Fruit fly (Drosophila melanogaster) whole organism, embryonic: ENCODE results near the gene CG16749.

Source experiments
- ATbp ChIP-seq: fragments of 200-800 bp; sonication (Bioruptor generic); optimal IDR thresholded peaks from 2 replicates; lab custom pipeline; 2017; ENCODE audit warnings: missing biosample characterization, mild to moderate bottlenecking, missing genetic modification characterization, missing genetic modification reagents
- C15 ChIP-seq: fragments of 200-800 bp; sonication (Bioruptor generic); IDR thresholded peaks from 3 replicates; pipeline ENCODE4 v1.3.6; 2022; ENCODE audit warnings: missing biosample characterization, missing genetic modification characterization
- CG10979 ChIP-seq: fragments of 200-800 bp; sonication (Bioruptor generic); optimal IDR thresholded peaks from 2 replicates; lab custom pipeline; 2018; ENCODE audit warnings: missing biosample characterization, mild to moderate bottlenecking, missing genetic modification characterization, moderate library complexity
- CG13123 ChIP-seq: fragments of 200-800 bp; sonication (Bioruptor generic); optimal IDR thresholded peaks from 2 replicates; lab custom pipeline; 2016; ENCODE audit warnings: missing biosample characterization, missing genetic modification characterization
- CG14014 ChIP-seq: fragments of 200-800 bp; sonication (Bioruptor generic); IDR thresholded peaks from 2 replicates; pipeline ENCODE4 v1.3.6; 2022; ENCODE audit warnings: missing biosample characterization, missing genetic modification characterization
- CG14441 ChIP-seq: fragments of 200-800 bp; sonication (Bioruptor generic); IDR thresholded peaks from 2 replicates; pipeline ENCODE4 v1.3.6; 2022; ENCODE audit warnings: missing biosample characterization, missing genetic modification characterization
- CG1603 ChIP-seq: fragments of 200-800 bp; sonication (Bioruptor generic); optimal IDR thresholded peaks from 2 replicates; lab custom pipeline; 2019; ENCODE audit warnings: missing biosample characterization, mild to moderate bottlenecking, missing genetic modification characterization, moderate library complexity
- CG16863 ChIP-seq: fragments of 200-800 bp; sonication (Bioruptor generic); optimal IDR thresholded peaks from 3 replicates; lab custom pipeline; 2016; ENCODE audit warnings: missing biosample characterization, missing genetic modification characterization
- CG32767 ChIP-seq: fragments of 200-800 bp; sonication (Bioruptor generic); IDR thresholded peaks from 2 replicates; pipeline ENCODE4 v1.3.6; 2022; ENCODE audit warnings: missing biosample characterization, missing genetic modification characterization
- CG33213 ChIP-seq: fragments of 200-800 bp; sonication (Bioruptor generic); optimal IDR thresholded peaks from 3 replicates; lab custom pipeline; 2016; ENCODE audit warnings: missing biosample characterization, missing genetic modification characterization
- CG42726 ChIP-seq: fragments of 200-800 bp; sonication (Bioruptor generic); IDR thresholded peaks from 2 replicates; pipeline ENCODE4 v1.3.6; 2022; ENCODE audit warnings: missing biosample characterization, missing genetic modification characterization; ENCODE audit not compliant: partially characterized antibody
- CG4617 ChIP-seq: fragments of 200-800 bp; sonication (Bioruptor generic); optimal IDR thresholded peaks from 3 replicates; lab custom pipeline; 2016; ENCODE audit warnings: missing biosample characterization, missing genetic modification characterization, borderline replicate concordance
- CG6272 ChIP-seq: fragments of 200-800 bp; sonication (Bioruptor generic); IDR thresholded peaks from 2 replicates; pipeline ENCODE4 v1.3.6; 2022; ENCODE audit warnings: missing biosample characterization, missing genetic modification characterization
- CG9215 ChIP-seq: fragments of 200-800 bp; sonication (Bioruptor generic); IDR thresholded peaks from 2 replicates; pipeline ENCODE4 v1.3.6; 2022; ENCODE audit warnings: missing biosample characterization, missing genetic modification characterization
- CG9932 ChIP-seq: fragments of 200-800 bp; sonication (Bioruptor generic); IDR thresholded peaks from 2 replicates; pipeline ENCODE4 v1.3.6; 2022; ENCODE audit warnings: missing biosample characterization, missing genetic modification characterization
- CTCF ChIP-seq: fragments of 200-800 bp; sonication (Bioruptor generic); optimal IDR thresholded peaks from 2 replicates; lab custom pipeline; 2017; ENCODE audit warnings: missing biosample characterization, mild to moderate bottlenecking, missing genetic modification characterization, moderate library complexity
- CrebB ChIP-seq: fragments of 200-800 bp; sonication (Bioruptor generic); optimal IDR thresholded peaks from 3 replicates; lab custom pipeline; 2018; ENCODE audit warnings: missing biosample characterization, mild to moderate bottlenecking, missing genetic modification characterization
- Dip2 ChIP-seq: fragments of 200-800 bp; sonication (Bioruptor generic); IDR thresholded peaks from 2 replicates; pipeline ENCODE4 v1.3.6; 2022; ENCODE audit warnings: missing biosample characterization, missing genetic modification characterization
- Dip3 ChIP-seq: fragments of 200-800 bp; sonication (Bioruptor generic); optimal IDR thresholded peaks from 3 replicates; lab custom pipeline; 2016; ENCODE audit warnings: missing biosample characterization, missing genetic modification characterization
- Ets97D ChIP-seq: fragments of 200-800 bp; sonication (Bioruptor generic); optimal IDR thresholded peaks from 3 replicates; lab custom pipeline; 2016; ENCODE audit warnings: missing biosample characterization, missing genetic modification characterization
- Fer1 ChIP-seq: fragments of 200-800 bp; sonication (Bioruptor generic); optimal IDR thresholded peaks from 2 replicates; lab custom pipeline; 2017; ENCODE audit warnings: missing biosample characterization, mild to moderate bottlenecking, missing genetic modification characterization
- GATAe ChIP-seq: fragments of 200-800 bp; sonication (Bioruptor generic); conservative IDR thresholded peaks from 2 replicates; pipeline ENCODE4 v1.3.6; 2022; ENCODE audit warnings: missing biosample characterization, missing genetic modification characterization
- Hand ChIP-seq: fragments of 200-800 bp; sonication (Bioruptor generic); optimal IDR thresholded peaks from 2 replicates; lab custom pipeline; 2017; ENCODE audit warnings: mild to moderate bottlenecking, missing biosample characterization, missing genetic modification reagents, missing genetic modification characterization
- Hr3 ChIP-seq: fragments of 200-800 bp; sonication (Bioruptor generic); optimal IDR thresholded peaks from 3 replicates; lab custom pipeline; 2016; ENCODE audit warnings: missing biosample characterization, missing genetic modification characterization
- Max ChIP-seq: fragments of 200-800 bp; sonication (Bioruptor generic); optimal IDR thresholded peaks from 2 replicates; lab custom pipeline; 2016; ENCODE audit warnings: missing biosample characterization, mild to moderate bottlenecking, missing genetic modification characterization
- Meics ChIP-seq: fragments of 200-800 bp; sonication (Bioruptor generic); optimal IDR thresholded peaks from 2 replicates; lab custom pipeline; 2017; ENCODE audit warnings: missing biosample characterization, mild to moderate bottlenecking, missing genetic modification characterization
- Mes4 ChIP-seq: fragments of 200-800 bp; sonication (Bioruptor generic); optimal IDR thresholded peaks from 2 replicates; lab custom pipeline; 2016; ENCODE audit warnings: missing biosample characterization, missing genetic modification characterization
- NC2α ChIP-seq: fragments of 200-800 bp; sonication (Bioruptor generic); optimal IDR thresholded peaks from 2 replicates; lab custom pipeline; 2016; ENCODE audit warnings: missing biosample characterization, missing genetic modification characterization
- Neu2 ChIP-seq: fragments of 200-800 bp; sonication (Bioruptor generic); optimal IDR thresholded peaks from 3 replicates; lab custom pipeline; 2016; ENCODE audit warnings: missing biosample characterization, missing genetic modification characterization, borderline replicate concordance
- Stat92E ChIP-seq, 3 experiments: fragments of >200 bp in 2 of 3; fragments of 200-800 bp in 1 of 3; sonication (Bioruptor generic) in 1 of 3; optimal IDR thresholded peaks; 2 replicates each; lab custom pipeline; 2017 to 2019; ENCODE audit warnings: missing biosample characterization in 3 of 3, missing genetic modification characterization in 3 of 3, mild to moderate bottlenecking in 1 of 3, moderate library complexity in 1 of 3
- ci ChIP-seq: fragments of 200-800 bp; sonication (Bioruptor generic); IDR thresholded peaks from 3 replicates; pipeline ENCODE4 v1.3.6; 2022; ENCODE audit warnings: missing biosample characterization, missing genetic modification characterization
- dan ChIP-seq: fragments of 200-800 bp; sonication (Bioruptor generic); IDR thresholded peaks from 2 replicates; pipeline ENCODE4 v1.3.6; 2022; ENCODE audit warnings: missing biosample characterization, missing genetic modification characterization
- dysf ChIP-seq: fragments of 200-800 bp; sonication (Bioruptor generic); IDR thresholded peaks from 3 replicates; pipeline ENCODE4 v1.3.6; 2022; ENCODE audit warnings: missing biosample characterization, missing genetic modification characterization
- jing ChIP-seq: fragments of 200-800 bp; sonication (Bioruptor generic); optimal IDR thresholded peaks from 2 replicates; lab custom pipeline; 2018; ENCODE audit warnings: missing biosample characterization, mild to moderate bottlenecking, missing genetic modification characterization
- kni ChIP-seq: fragments of 200-800 bp; sonication (Bioruptor generic); optimal IDR thresholded peaks from 3 replicates; lab custom pipeline; 2017; ENCODE audit warnings: mild to moderate bottlenecking, missing biosample characterization, missing genetic modification reagents, missing genetic modification characterization
- lola ChIP-seq, 3 experiments: fragments of >200 bp in 2 of 3; fragments of 200-800 bp in 1 of 3; sonication (Bioruptor generic) in 1 of 3; optimal IDR thresholded peaks; 2 replicates each; lab custom pipeline; 2017 to 2019; ENCODE audit warnings: missing biosample characterization in 3 of 3, missing genetic modification characterization in 3 of 3, mild to moderate bottlenecking in 1 of 3, moderate library complexity in 1 of 3
- mirr ChIP-seq: fragments of 200-800 bp; sonication (Bioruptor generic); optimal IDR thresholded peaks from 3 replicates; lab custom pipeline; 2018; ENCODE audit warnings: missing biosample characterization, mild to moderate bottlenecking, missing genetic modification characterization
- nau ChIP-seq: fragments of 200-800 bp; sonication (Bioruptor generic); optimal IDR thresholded peaks from 3 replicates; lab custom pipeline; 2017; ENCODE audit warnings: missing biosample characterization, mild to moderate bottlenecking, missing genetic modification characterization, missing genetic modification reagents
- nerfin-2 ChIP-seq: fragments of 200-800 bp; sonication (Bioruptor generic); IDR thresholded peaks from 2 replicates; pipeline ENCODE4 v1.3.6; 2022; ENCODE audit warnings: missing biosample characterization, missing genetic modification characterization; ENCODE audit not compliant: partially characterized antibody
- odd ChIP-seq: fragments of 200-800 bp; sonication (Bioruptor generic); optimal IDR thresholded peaks from 2 replicates; lab custom pipeline; 2017; ENCODE audit warnings: missing biosample characterization, mild to moderate bottlenecking, missing genetic modification characterization
- pb ChIP-seq: fragments of 200-800 bp; sonication (Bioruptor generic); optimal IDR thresholded peaks from 3 replicates; lab custom pipeline; 2016; ENCODE audit warnings: missing biosample characterization, missing genetic modification characterization
- peb ChIP-seq: fragments of 200-800 bp; sonication (Bioruptor generic); IDR thresholded peaks from 2 replicates; pipeline ENCODE4 v1.3.6; 2022; ENCODE audit warnings: missing biosample characterization, missing genetic modification characterization
- pzg ChIP-seq: fragments of 200-800 bp; sonication (Bioruptor generic); optimal IDR thresholded peaks from 3 replicates; lab custom pipeline; 2018; ENCODE audit warnings: missing biosample characterization, mild to moderate bottlenecking, missing genetic modification characterization, moderate library complexity
- row ChIP-seq: fragments of 200-800 bp; sonication (Bioruptor generic); IDR thresholded peaks from 3 replicates; pipeline ENCODE4 v1.3.6; 2022; ENCODE audit warnings: missing biosample characterization, missing genetic modification characterization
- salm ChIP-seq: fragments of 200-800 bp; sonication (Bioruptor generic); optimal IDR thresholded peaks from 2 replicates; lab custom pipeline; 2018; ENCODE audit warnings: missing biosample characterization, mild to moderate bottlenecking, missing genetic modification characterization
- tio ChIP-seq: fragments of 200-800 bp; sonication (Bioruptor generic); optimal IDR thresholded peaks from 2 replicates; lab custom pipeline; 2017; ENCODE audit warnings: missing biosample characterization, missing genetic modification characterization, inconsistent platforms
- twi ChIP-seq: fragments of 200-800 bp; optimal IDR thresholded peaks from 2 replicates; lab custom pipeline; 2019; ENCODE audit warnings: missing biosample characterization, mild to moderate bottlenecking, missing genetic modification characterization, moderate library complexity
- vvl ChIP-seq: fragments of 200-800 bp; sonication (Bioruptor generic); IDR thresholded peaks from 2 replicates; pipeline ENCODE4 v1.3.6; 2022; ENCODE audit warnings: missing biosample characterization, missing genetic modification characterization
- zfh1 ChIP-seq: fragments of 200-800 bp; sonication (Bioruptor generic); IDR thresholded peaks from 3 replicates; pipeline ENCODE4 v1.3.6; 2022; ENCODE audit warnings: missing biosample characterization, missing genetic modification characterization

The CG16749 gene

dm6 chr3R:9340425-9341188 is 8.9 kb upstream of the CG16749 start (continued):
- TF ChIP-seq GATAe (no peak; the same call in 1 of the 2 replicates), CG6272 (GFP tag; lab: Robert Waterston, UW) (peak; percentile 60), pzg (GFP tag; lab: Kevin White, UChicago) (peak; percentile 13), dysf (GFP tag; lab: Robert Waterston, UW) (peak; percentile 92), Max (peak; percentile 83), tio (peak; percentile 90), CG33213 (peak; percentile 31), salm (tag; lab: Kevin White, UChicago) (peak; percentile 75), Stat92E (GFP tag; optimal IDR thresholded peaks at IDR 0.05; lab: Kevin White, UChicago) (no peak), NC2α (GFP tag; lab: Kevin White, UChicago) (no peak), CG9932 (GFP tag; lab: Robert Waterston, UW) (peak; percentile 85), Hand (GFP tag; lab: Kevin White, UChicago) (peak; percentile 81), mirr (GFP tag; lab: Kevin White, UChicago) (peak; percentile 73), Fer1 (GFP tag; lab: Kevin White, UChicago) (peak; percentile 88), Hr3 (GFP tag; lab: Kevin White, UChicago) (peak; percentile 85), Ets97D (GFP tag; lab: Kevin White, UChicago) (peak; percentile 14), CG42726 (GFP tag; lab: Robert Waterston, UW) (no peak), CG14014 (GFP tag; lab: Robert Waterston, UW) (peak; percentile 84), ATbp (GFP tag; lab: Kevin White, UChicago) (peak; percentile 84), CTCF (GFP tag; lab: Kevin White, UChicago) (peak; percentile 41), Dip2 (GFP tag; lab: Robert Waterston, UW) (no peak), jing (GFP tag; lab: Kevin White, UChicago) (peak; percentile 59), CG1603 (tag; lab: Kevin White, UChicago) (peak; percentile 71), ci (GFP tag; lab: Robert Waterston, UW) (peak; percentile 79; the same call in 2 of the 3 replicates), Neu2 (GFP tag; lab: Kevin White, UChicago) (no peak), CrebB (tag; lab: Kevin White, UChicago) (peak; percentile 82), zfh1 (GFP tag; lab: Robert Waterston, UW) (peak; percentile 77; the same call in 2 of the 3 replicates), CG10979 (tag; lab: Kevin White, UChicago) (peak; percentile 91), kni (GFP tag; lab: Kevin White, UChicago) (no peak), C15 (GFP tag; lab: Robert Waterston, UW) (peak; percentile 32; the same call in 1 of the 3 replicates), CG4617 (GFP tag; lab: Kevin White, UChicago) (peak; percentile 31), pb (GFP tag; lab: Kevin White, UChicago) (no peak), CG32767 (peak; percentile 80), CG14441 (GFP tag; lab: Robert Waterston, UW) (peak; percentile 81), vvl (GFP tag; lab: Robert Waterston, UW) (peak; percentile 86), Mes4 (GFP tag; lab: Kevin White, UChicago) (no peak), lola (GFP tag; optimal IDR thresholded peaks at IDR 0.05; lab: Kevin White, UChicago) (peak in 1 of 3 experiments; percentile 89), CG13123 (GFP tag; lab: Kevin White, UChicago) (peak; percentile 79), nau (GFP tag; lab: Kevin White, UChicago) (peak; percentile 80), twi (tag; lab: Kevin White, UChicago) (peak; percentile 83), row (GFP tag; lab: Robert Waterston, UW) (peak; percentile 95), peb (GFP tag; lab: Robert Waterston, UW) (peak; percentile 65; the same call in 1 of the 2 replicates), dan (no peak), CG16863 (peak; percentile 68), Meics (GFP tag; lab: Kevin White, UChicago) (peak; percentile 95), odd (peak; percentile 85), Dip3 (GFP tag; lab: Kevin White, UChicago) (peak; percentile 59), CG9215 (GFP tag; lab: Robert Waterston, UW) (peak; percentile 81), nerfin-2 (GFP tag; lab: Robert Waterston, UW) (no peak)
